Worm (Caenorhabditis elegans) whole organism, dauer: ENCODE results near the gene lgc-30.

Source experiments
- unc-62 ChIP-seq: sonication (generic microtip); optimal IDR thresholded peaks from 2 replicates; lab custom pipeline; 2017; ENCODE audit warnings: missing biosample characterization, missing genetic modification reagents, missing genetic modification characterization

The lgc-30 gene

DNA sequence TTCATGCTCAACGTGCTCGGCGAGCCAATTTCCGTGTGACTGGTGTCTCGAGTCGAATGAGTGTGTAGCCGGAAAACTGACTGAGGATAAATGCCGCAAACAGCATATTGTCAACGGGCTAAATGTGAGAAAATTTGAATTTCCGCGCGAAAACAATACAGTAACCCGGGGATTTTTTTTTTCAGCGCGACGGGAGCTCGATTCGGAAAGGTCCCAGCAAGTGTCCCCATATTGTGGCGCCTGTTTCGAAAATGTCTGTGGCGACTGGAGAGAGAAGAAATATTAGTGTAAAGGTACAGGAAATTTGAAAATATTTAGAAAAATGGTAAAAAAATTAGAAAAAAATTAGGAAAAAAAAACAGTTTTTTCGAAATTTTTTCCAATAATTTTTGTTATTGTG is 46.4 kb downstream of the lgc-30 start:
- no peak for TF ChIP-seq unc-62

DNA sequence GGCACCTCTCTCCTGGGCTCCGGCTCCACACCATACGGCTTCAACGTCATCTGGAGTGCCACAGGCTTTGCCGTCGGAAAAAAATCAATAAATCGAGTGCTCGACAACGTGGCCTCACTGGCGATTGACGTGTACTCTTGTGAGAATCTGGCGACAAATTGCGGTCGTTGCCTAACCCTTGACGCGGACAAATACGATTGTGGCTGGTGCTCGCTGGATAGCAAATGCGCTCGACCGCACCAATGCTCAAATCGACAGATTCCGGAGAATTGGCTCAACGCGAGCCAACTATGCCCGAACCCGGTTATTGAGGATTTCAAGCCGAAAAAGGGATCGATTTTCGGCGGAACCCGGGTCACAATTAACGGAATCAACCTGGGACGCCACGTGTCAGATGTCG is 47.7 kb downstream of the lgc-30 start:
- no peak for TF ChIP-seq unc-62

DNA sequence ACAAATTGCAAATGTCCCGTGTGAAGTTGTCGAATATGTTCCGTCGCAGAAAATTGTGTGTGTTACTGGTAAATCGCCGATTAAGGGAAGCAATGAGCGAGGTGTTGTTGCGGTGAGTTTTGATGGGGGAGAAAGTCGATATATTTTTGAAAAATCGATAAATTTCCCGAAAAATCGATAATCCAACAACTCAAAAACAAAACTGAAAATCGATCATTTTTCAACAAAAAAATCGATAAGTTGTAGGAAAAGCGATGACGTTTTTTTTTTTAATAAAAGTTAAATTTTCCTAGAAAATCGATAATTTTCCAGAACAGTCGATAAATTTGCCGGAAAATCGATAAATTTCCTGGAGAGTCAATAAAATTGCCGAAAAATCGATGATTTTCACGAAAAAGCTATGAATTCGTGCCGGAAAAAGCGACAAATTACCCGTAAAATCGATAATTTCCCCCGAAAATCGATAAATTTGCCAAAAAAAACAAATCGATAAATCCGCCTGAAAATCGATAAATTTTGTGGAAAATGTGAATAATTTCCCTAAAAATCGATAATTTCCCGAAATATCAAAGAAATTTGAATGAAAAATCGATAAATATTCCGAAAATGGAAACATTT is 48.2 kb downstream of the lgc-30 start:
- TF ChIP-seq unc-62 = no peak

DNA sequence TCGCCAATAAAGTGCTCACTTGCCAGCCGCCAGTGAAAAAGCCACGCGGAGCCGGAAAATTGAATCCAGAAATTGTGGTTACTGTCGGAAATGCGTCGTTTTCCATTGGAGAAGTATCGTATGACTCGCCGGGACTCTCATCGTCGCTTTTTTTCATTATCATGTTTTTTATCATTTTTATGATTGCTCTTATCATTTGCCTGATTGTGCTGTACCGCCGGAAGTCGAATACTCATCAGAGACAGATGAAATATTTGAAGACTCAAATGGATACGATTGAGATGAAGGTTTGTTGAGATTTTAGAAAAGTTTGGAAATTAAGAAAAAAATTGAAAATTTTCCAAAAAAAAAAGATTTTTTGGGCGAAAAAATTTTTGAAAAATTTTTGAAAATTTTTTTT is 51.7 kb downstream of the lgc-30 start:
- TF ChIP-seq unc-62 = no peak

DNA sequence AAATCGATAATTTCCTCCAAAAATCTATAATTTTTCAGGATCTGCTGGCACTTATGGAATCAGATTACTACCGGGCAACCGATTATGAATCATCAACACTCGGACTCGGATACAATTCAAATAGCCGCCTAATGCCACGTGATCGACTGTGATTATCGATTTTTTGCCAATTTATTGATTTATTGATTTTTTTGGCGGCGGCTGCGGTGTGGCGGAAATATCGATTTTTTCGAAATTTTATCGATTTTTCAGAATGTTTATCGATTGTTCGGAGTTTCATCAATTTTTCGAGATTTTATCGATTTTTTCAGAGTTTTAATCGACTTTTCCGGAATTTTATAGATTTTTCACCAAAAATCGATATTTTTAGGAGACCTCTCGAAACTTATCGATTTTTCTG is 58.9 kb downstream of the lgc-30 start:
- TF ChIP-seq unc-62 = no peak
